Worm (Caenorhabditis elegans): ENCODE data around the gene chil-25.

The chil-25 gene

DNA sequence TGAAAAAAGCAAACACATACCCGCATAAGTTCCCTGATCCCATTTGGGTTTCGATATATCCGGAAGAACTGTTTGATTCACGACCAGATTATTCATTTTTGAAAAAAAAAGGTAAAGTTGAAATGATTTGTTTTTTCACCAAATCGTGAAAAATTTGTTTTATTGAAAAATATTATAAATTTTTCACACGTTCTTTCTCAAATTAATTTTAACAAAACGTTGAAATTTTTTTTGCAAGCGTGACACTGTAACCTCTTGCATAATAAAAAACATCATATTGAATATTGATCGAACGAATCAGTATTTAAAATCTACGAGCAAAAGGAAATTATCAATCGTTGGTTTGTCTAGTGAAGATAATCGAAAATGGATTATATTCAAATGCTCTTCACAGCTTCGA is 44.5 kb upstream of the chil-25 start, which contains the start of the genes sfxn-1.1 and AH6.3:
Gene sfxn-1.1, minus strand, starts transcription at position 101 of the 400 bp plus-strand sequence.
Gene AH6.3, plus strand, starts transcription at position 275 of the 400 bp plus-strand sequence.
- no peak for TF ChIP-seq C34B4.2 (tag; optimal IDR thresholded peaks at IDR 0.05)
- no peak for TF ChIP-seq efl-3 (GFP tag; optimal IDR thresholded peaks at IDR 0.05)
- no peak for TF ChIP-seq dsc-1 (tag; optimal IDR thresholded peaks at IDR 0.05)
- TF ChIP-seq ces-1 (GFP tag; optimal IDR thresholded peaks at IDR 0.05): no peak
- TF ChIP-seq ceh-88 (GFP tag; IDR thresholded peaks at IDR 0.05): no peak
- TF ChIP-seq snpc-4 (tag; optimal IDR thresholded peaks at IDR 0.05): no peak
- no peak for TF ChIP-seq dpl-1 (GFP tag; optimal IDR thresholded peaks at IDR 0.05)
- no peak for TF ChIP-seq lir-3 (tag; optimal IDR thresholded peaks at IDR 0.05; ENCODE audit: poor library complexity)
- no peak for TF ChIP-seq Y116A8C.19 (tag; optimal IDR thresholded peaks at IDR 0.05; ENCODE audit: borderline replicate concordance)

- TF ChIP-seq unc-130 (tag; optimal IDR thresholded peaks at IDR 0.05) (no peak), F16B12.6 (tag; optimal IDR thresholded peaks at IDR 0.05) (no peak), fkh-4 (tag; optimal IDR thresholded peaks at IDR 0.05; ENCODE audit: borderline replicate concordance) (no peak), nhr-47 (tag; optimal IDR thresholded peaks at IDR 0.05) (no peak), nhr-28 (tag; optimal IDR thresholded peaks at IDR 0.05) (no peak)
Measured at ce11 chrII:9516836-9517235, 42.6 kb upstream of the chil-25 start, which contains the start of gene gcy-1. gcy-1 (minus strand) TSS chrII:9516936.

DNA sequence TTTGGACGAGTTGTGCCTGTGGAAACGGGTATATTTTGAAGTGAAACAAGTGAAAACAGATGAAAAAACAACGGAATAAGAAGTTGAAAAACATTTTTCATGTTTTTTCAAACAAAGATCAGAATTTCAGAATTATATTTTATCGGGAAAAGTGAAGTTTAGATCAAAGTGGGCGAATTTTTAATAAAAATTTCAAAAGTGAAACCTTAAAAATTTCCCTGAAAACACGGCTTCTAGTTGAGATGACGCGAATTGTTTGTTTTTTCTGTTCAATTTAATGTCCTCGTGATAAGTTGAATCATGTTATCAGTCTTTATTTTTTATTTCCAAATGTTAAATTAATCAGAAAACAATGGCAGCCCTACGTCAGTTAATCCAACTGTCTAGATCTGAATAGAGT is 32.9 kb upstream of the chil-25 start, which contains the start of gene gcy-3:
Gene gcy-3, minus strand, starts transcription at position 101 of the 400 bp plus-strand sequence.
- TF ChIP-seq ceh-63 (GFP tag; optimal IDR thresholded peaks at IDR 0.05): no peak
- no peak for TF ChIP-seq C16A3.4 (tag; optimal IDR thresholded peaks at IDR 0.05)
- TF ChIP-seq dsc-1 (tag; optimal IDR thresholded peaks at IDR 0.05): no peak
- TF ChIP-seq vab-15 (tag; optimal IDR thresholded peaks at IDR 0.05): no peak
- TF ChIP-seq ceh-82 (tag; optimal IDR thresholded peaks at IDR 0.05): no peak
- no peak for TF ChIP-seq lin-13 (GFP tag; optimal IDR thresholded peaks at IDR 0.05)
- no peak for TF ChIP-seq lir-3 (tag; optimal IDR thresholded peaks at IDR 0.05; ENCODE audit: poor library complexity)
- TF ChIP-seq C34B4.2 (tag; optimal IDR thresholded peaks at IDR 0.05): no peak
- TF ChIP-seq lin-15B (tag; optimal IDR thresholded peaks at IDR 0.05): no peak
- TF ChIP-seq irx-1 (tag; optimal IDR thresholded peaks at IDR 0.05): no peak
- no peak for TF ChIP-seq blmp-1 (tag; optimal IDR thresholded peaks at IDR 0.05)
- TF ChIP-seq C04F5.9 (tag; optimal IDR thresholded peaks at IDR 0.05): no peak
- no peak for TF ChIP-seq nhr-19 (GFP tag; conservative IDR thresholded peaks at IDR 0.05)

DNA sequence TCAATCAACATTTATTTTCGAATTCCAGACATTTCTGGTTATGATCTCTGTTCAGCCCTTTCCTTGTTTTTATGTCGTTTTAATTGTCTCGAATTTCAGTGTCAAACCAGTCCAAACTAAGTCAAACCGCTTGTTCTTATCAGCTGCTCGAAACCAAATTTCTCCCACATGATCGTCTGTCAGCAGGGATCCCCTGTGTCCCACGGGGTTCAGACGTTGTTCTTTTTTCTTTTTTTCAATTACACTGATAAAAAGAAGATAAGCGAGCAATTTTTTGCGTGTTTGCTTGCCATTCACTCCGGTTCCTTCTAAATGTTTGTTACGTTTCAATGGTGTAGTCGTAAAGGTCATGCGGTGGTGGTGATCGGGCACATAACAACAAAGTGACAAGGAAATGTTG is 27.7 kb upstream of the chil-25 start:
- no peak for TF ChIP-seq efl-1 (optimal IDR thresholded peaks at IDR 0.05)
- TF ChIP-seq efl-1 (GFP tag; optimal IDR thresholded peaks at IDR 0.05 in 1 of 2): peak in 1 of 2 experiments; percentile 57
- peak in 1 of 2 experiments; percentile 50 for TF ChIP-seq lin-35 (GFP tag; optimal IDR thresholded peaks at IDR 0.05)
- TF ChIP-seq nhr-90 (tag; optimal IDR thresholded peaks at IDR 0.05; ENCODE audit: poor library complexity): peak; percentile 23
- no peak for TF ChIP-seq nhr-85 (tag)
- TF ChIP-seq egl-27 (tag; optimal IDR thresholded peaks at IDR 0.05): no peak
- TF ChIP-seq nhr-11 (tag; optimal IDR thresholded peaks at IDR 0.05): no peak
- TF ChIP-seq nhr-71 (tag; optimal IDR thresholded peaks at IDR 0.05): peak; percentile 51
- TF ChIP-seq jun-1 (tag; optimal IDR thresholded peaks at IDR 0.05): peak; percentile 21
- no peak for TF ChIP-seq blmp-1 (tag; optimal IDR thresholded peaks at IDR 0.05)
- peak in 1 of 2 experiments; percentile 7 for TF ChIP-seq lsy-2 (tag; optimal IDR thresholded peaks at IDR 0.05)
- TF ChIP-seq mdl-1 (tag; optimal IDR thresholded peaks at IDR 0.05): peak in 1 of 2 experiments; percentile 48
- no peak for TF ChIP-seq sptf-1 (tag; optimal IDR thresholded peaks at IDR 0.05)
- no peak for TF ChIP-seq snu-23 (GFP tag; optimal IDR thresholded peaks at IDR 0.05)
- peak; percentile 97 for TF ChIP-seq elt-2 (tag; optimal IDR thresholded peaks at IDR 0.05)
- no peak for TF ChIP-seq lin-14 (GFP tag; optimal IDR thresholded peaks at IDR 0.05)
- TF ChIP-seq nhr-19 (GFP tag; conservative IDR thresholded peaks at IDR 0.05): 0 out of 2 replicates have a peak, but pooled peaks have one; percentile 12
